Worm (Caenorhabditis elegans) whole organism, late embryonic: ENCODE data around the gene dnj-2.

ENCODE experiments used
- dmd-4 ChIP-seq: sonication (generic microtip); optimal IDR thresholded peaks from 2 replicates; lab custom pipeline; 2016; ENCODE audit warnings: borderline replicate concordance, missing genetic modification characterization, missing compliant biosample characterization
- fax-1 ChIP-seq: sonication (generic microtip); optimal IDR thresholded peaks from 2 replicates; lab custom pipeline; 2016; ENCODE audit warnings: missing genotype, missing genetic modification characterization, missing compliant biosample characterization
- gmeb-2 ChIP-seq: sonication (generic microtip); optimal IDR thresholded peaks from 2 replicates; lab custom pipeline; 2016; ENCODE audit warnings: missing genetic modification characterization, inconsistent platforms, missing compliant biosample characterization
- madf-2 ChIP-seq: sonication (generic microtip); optimal IDR thresholded peaks from 2 replicates; lab custom pipeline; 2017; ENCODE audit warnings: missing genetic modification characterization, missing compliant biosample characterization
- nhr-11 ChIP-seq: fragments of 150-350 bp; optimal IDR thresholded peaks from 2 replicates; lab custom pipeline; 2014; ENCODE audit warnings: missing biosample characterization, missing genetic modification characterization
- pqm-1 ChIP-seq: sonication (generic microtip); optimal IDR thresholded peaks from 2 replicates; lab custom pipeline; 2016; ENCODE audit warnings: missing genetic modification characterization, missing compliant biosample characterization
- unc-3 ChIP-seq, 2 experiments: fragments of 200-800 bp in 1 of 2; sonication (Bioruptor generic) in 1 of 2; sonication (generic microtip) in 1 of 2; conservative IDR thresholded peaks in 1 of 2; optimal IDR thresholded peaks in 1 of 2; 2 replicates each; pipeline versions ENCODE4 v1.3.6 to Lab custom; 2016 to 2022; ENCODE audit warnings: missing compliant biosample characterization in 2 of 2, missing genetic modification characterization in 2 of 2, missing genetic modification reagents in 1 of 2

DNA sequence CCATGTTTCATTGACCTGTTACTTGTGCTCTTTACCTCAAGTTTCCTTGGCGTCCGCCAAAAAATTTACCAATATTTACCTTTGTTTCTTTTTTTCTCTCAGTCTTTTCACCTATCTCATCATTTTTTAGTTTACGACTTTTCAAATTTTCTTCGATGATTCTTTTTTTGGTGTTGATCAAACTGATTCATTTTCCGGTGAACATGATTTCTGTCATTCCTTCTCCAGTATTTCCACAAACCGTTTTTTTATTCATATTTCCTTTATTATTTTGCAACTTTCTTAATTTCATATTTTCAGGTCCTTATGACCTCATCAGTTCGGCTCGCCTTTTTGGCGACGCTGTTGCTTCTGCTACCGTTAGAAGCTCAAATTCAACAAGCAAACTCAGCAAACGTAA, 26.3 kb downstream of the dnj-2 start, which contains the start of gene F54D1.6:
- TF ChIP-seq dmd-4 (no peak), madf-2 (no peak), pqm-1 (tag; lab: Kevin White, UChicago) (no peak), nhr-11 (tag; lab: Kevin White, UChicago) (no peak), gmeb-2 (tag; lab: Kevin White, UChicago) (no peak), fax-1 (tag; lab: Kevin White, UChicago) (no peak), unc-3 (GFP tag; conservative IDR thresholded peaks at IDR 0.05; lab: Robert Waterston, UW) (no peak), unc-3 (tag; optimal IDR thresholded peaks at IDR 0.05; lab: Kevin White, UChicago) (no peak)
